Worm (Caenorhabditis elegans): ENCODE results near the gene egl-26.

The egl-26 gene

DNA sequence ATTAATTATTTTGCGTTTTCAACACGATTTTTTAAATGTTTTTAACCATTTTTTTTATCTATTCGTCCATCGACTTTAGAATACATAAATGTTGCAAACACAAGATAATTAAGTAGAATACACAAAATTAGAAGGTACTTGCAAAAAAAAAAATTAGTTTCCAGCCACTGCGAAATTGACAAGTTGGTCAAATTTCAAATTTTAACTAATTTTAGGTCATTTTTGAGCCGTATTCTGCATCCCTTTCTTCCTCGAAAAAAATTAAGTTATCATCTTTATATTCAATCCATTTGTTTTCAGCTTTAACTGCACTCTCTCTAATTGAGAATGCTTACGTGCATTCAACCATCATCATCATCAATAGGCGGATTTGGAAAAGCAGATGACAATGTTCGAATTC lies at the start of gene egl-26:
egl-26 (plus strand) TSS at position 301 of the 400 bp plus-strand sequence.
- TF ChIP-seq snpc-4 (tag; optimal IDR thresholded peaks at IDR 0.05) (no peak), ces-1 (GFP tag; optimal IDR thresholded peaks at IDR 0.05) (no peak), sptf-1 (tag; optimal IDR thresholded peaks at IDR 0.05) (no peak), elt-3 (tag; optimal IDR thresholded peaks at IDR 0.05) (no peak), unc-62 (GFP tag; optimal IDR thresholded peaks at IDR 0.05) (no peak), ceh-43 (GFP tag; optimal IDR thresholded peaks at IDR 0.05) (no peak)

ce11 chrII:21953-22352 lies 47.5 kb upstream of the egl-26 start:
- TF ChIP-seq elt-1 (tag; optimal IDR thresholded peaks at IDR 0.05; ENCODE audit: borderline replicate concordance, insufficient read depth) (no peak), zip-8 (tag; optimal IDR thresholded peaks at IDR 0.05) (no peak), elt-3 (tag; optimal IDR thresholded peaks at IDR 0.05) (no peak), unc-62 (GFP tag; optimal IDR thresholded peaks at IDR 0.05) (no peak), nhr-237 (tag; optimal IDR thresholded peaks at IDR 0.05) (no peak), ceh-43 (GFP tag; optimal IDR thresholded peaks at IDR 0.05) (no peak), mep-1 (tag; optimal IDR thresholded peaks at IDR 0.05) (no peak), sptf-1 (tag; optimal IDR thresholded peaks at IDR 0.05) (no peak), lsy-2 (tag; optimal IDR thresholded peaks at IDR 0.05) (no peak), cnd-1 (tag; optimal IDR thresholded peaks at IDR 0.05) (no peak), ztf-11 (tag; optimal IDR thresholded peaks at IDR 0.05) (no peak)

DNA sequence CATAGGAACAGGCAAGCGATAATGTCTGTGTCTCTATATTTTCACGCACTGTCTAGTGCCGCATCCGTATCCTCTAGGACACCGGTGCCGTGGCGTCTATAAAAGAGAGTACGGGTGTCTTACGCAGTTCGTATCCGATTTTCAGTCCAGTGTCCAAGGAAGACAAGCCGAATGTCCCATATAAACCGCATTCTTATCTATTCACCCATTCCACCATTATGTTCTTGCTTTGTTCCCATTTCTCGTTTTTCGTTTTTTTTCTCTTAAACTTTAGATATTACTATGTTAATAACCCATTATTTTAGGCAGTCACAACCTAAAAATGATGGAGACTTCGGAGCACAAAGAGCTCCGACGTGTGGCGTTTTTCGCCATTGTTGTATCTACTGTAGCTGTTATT lies 46.4 kb upstream of the egl-26 start, which contains the start of gene sqt-2:
sqt-2 (plus strand) TSS at position 301 of the 400 bp plus-strand sequence.
- TF ChIP-seq lsy-2 (tag; optimal IDR thresholded peaks at IDR 0.05) (no peak), unc-62 (GFP tag; optimal IDR thresholded peaks at IDR 0.05) (no peak), nhr-76 (tag; optimal IDR thresholded peaks at IDR 0.05) (no peak), nhr-237 (tag; optimal IDR thresholded peaks at IDR 0.05) (no peak), unc-120 (tag; optimal IDR thresholded peaks at IDR 0.05; ENCODE audit: poor library complexity, severe bottlenecking) (no peak), sptf-1 (tag; optimal IDR thresholded peaks at IDR 0.05) (no peak), blmp-1 (tag; optimal IDR thresholded peaks at IDR 0.05) (no peak), nhr-28 (tag; optimal IDR thresholded peaks at IDR 0.05) (no peak), zip-8 (tag; optimal IDR thresholded peaks at IDR 0.05) (no peak), ham-2 (GFP tag; optimal IDR thresholded peaks at IDR 0.05) (no peak), ceh-83 (GFP tag; optimal IDR thresholded peaks at IDR 0.05) (no peak), mep-1 (tag; optimal IDR thresholded peaks at IDR 0.05) (no peak), bed-3 (GFP tag; optimal IDR thresholded peaks at IDR 0.05) (no peak), cnd-1 (tag; optimal IDR thresholded peaks at IDR 0.05) (no peak), drap-1 (GFP tag; optimal IDR thresholded peaks at IDR 0.05) (no peak), nhr-12 (tag; optimal IDR thresholded peaks at IDR 0.05) (no peak), nhr-2 (tag; optimal IDR thresholded peaks at IDR 0.05) (no peak)

DNA sequence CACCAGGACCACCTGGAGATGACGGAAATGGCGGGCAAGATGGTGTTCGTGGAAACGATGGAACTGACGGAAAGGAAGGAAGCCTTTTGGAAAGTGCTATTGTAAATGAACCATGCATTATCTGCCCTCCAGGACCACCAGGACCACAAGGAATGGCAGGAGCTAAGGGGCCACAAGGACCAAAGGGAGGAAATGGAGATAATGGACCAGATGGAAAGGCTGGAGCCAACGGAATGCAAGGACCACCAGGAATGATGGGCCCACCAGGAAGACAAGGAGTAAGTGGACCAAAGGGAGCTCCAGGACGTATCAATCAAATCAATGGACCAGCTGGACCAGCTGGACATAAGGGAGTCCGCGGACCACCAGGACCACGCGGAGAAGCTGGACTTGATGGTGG lies 45.7 kb upstream of the egl-26 start:
- no peak for TF ChIP-seq unc-62 (GFP tag; optimal IDR thresholded peaks at IDR 0.05)

- no peak for TF ChIP-seq sem-2 (GFP tag; optimal IDR thresholded peaks at IDR 0.05)
- no peak for TF ChIP-seq ceh-43 (GFP tag; optimal IDR thresholded peaks at IDR 0.05)
- no peak for TF ChIP-seq hlh-1 (tag; optimal IDR thresholded peaks at IDR 0.05)
- no peak for TF ChIP-seq cnd-1 (tag; optimal IDR thresholded peaks at IDR 0.05)
- TF ChIP-seq sptf-1 (tag; optimal IDR thresholded peaks at IDR 0.05), result no peak
- peak; percentile 53 for TF ChIP-seq lsy-2 (tag; optimal IDR thresholded peaks at IDR 0.05)
- no peak for TF ChIP-seq tbx-8 (GFP tag; optimal IDR thresholded peaks at IDR 0.05)
- peak; percentile 62 for TF ChIP-seq ces-1 (GFP tag; optimal IDR thresholded peaks at IDR 0.05)
- TF ChIP-seq lin-13 (tag; optimal IDR thresholded peaks at IDR 0.05), result peak; percentile 77
- TF ChIP-seq zip-8 (tag; optimal IDR thresholded peaks at IDR 0.05), result no peak
- TF ChIP-seq ztf-11 (tag; optimal IDR thresholded peaks at IDR 0.05), result peak; percentile 32
- no peak for TF ChIP-seq nhr-12 (tag; optimal IDR thresholded peaks at IDR 0.05)
- TF ChIP-seq ceh-39 (tag; optimal IDR thresholded peaks at IDR 0.05), result peak; percentile 20
- no peak for TF ChIP-seq lin-32 (GFP tag; optimal IDR thresholded peaks at IDR 0.05)
- TF ChIP-seq mep-1 (tag; optimal IDR thresholded peaks at IDR 0.05), result peak; percentile 50
- TF ChIP-seq nhr-237 (tag; optimal IDR thresholded peaks at IDR 0.05), result peak; percentile 59
- TF ChIP-seq mls-2 (tag; optimal IDR thresholded peaks at IDR 0.05), result no peak
- no peak for TF ChIP-seq ham-2 (GFP tag; optimal IDR thresholded peaks at IDR 0.05)
- TF ChIP-seq pha-4 (tag; optimal IDR thresholded peaks at IDR 0.05), result peak; percentile 65
- TF ChIP-seq unc-62 (GFP tag; optimal IDR thresholded peaks at IDR 0.05), result peak; percentile 32
- TF ChIP-seq nhr-28 (tag; optimal IDR thresholded peaks at IDR 0.05), result no peak
These were observed 44.9 kb upstream of the egl-26 start, which contains the start of gene enee-1 for ce11 chrII:24559-24998. TSS of gene enee-1 (plus strand) at chrII:24666.
